Worm (Caenorhabditis elegans) whole organism, early embryonic: ENCODE measurements around the gene duo-1.

ENCODE experiments used
- B0310.2 ChIP-seq: sonication (generic microtip); optimal IDR thresholded peaks from 2 replicates; lab custom pipeline; 2016; ENCODE audit warnings: mild to moderate bottlenecking, missing genetic modification characterization, missing compliant biosample characterization
- aly-1 ChIP-seq: sonication (generic microtip); optimal IDR thresholded peaks from 2 replicates; lab custom pipeline; 2016; ENCODE audit warnings: missing genetic modification characterization, missing compliant biosample characterization
- ama-1 ChIP-seq: fragments of 150-350 bp; optimal IDR thresholded peaks from 2 replicates; lab custom pipeline; 2014
- ceh-36 ChIP-seq: sonication (generic microtip); optimal IDR thresholded peaks from 2 replicates; lab custom pipeline; 2016; ENCODE audit warnings: missing genetic modification characterization, inconsistent platforms, missing compliant biosample characterization
- ets-7 ChIP-seq: sonication (generic microtip); optimal IDR thresholded peaks from 2 replicates; lab custom pipeline; 2016; ENCODE audit warnings: missing genotype, missing genetic modification characterization, missing compliant biosample characterization
- hnd-1 ChIP-seq: sonication (generic microtip); optimal IDR thresholded peaks from 2 replicates; lab custom pipeline; 2016; ENCODE audit warnings: missing genetic modification characterization, missing compliant biosample characterization
- scrt-1 ChIP-seq: fragments of 200-800 bp; sonication (Bioruptor generic); IDR thresholded peaks from 2 replicates; pipeline ENCODE4 v1.3.6; 2022; ENCODE audit warnings: missing genetic modification characterization, missing compliant biosample characterization

ce11 chrV:11570169-11570651 lies 15.8 kb downstream of the duo-1 start, which contains the start of the genes nhr-101 and pms-2:
- no peak for TF ChIP-seq B0310.2
- TF ChIP-seq hnd-1 (tag; lab: Kevin White, UChicago) = no peak
- TF ChIP-seq ama-1 = no peak
- no peak for TF ChIP-seq aly-1
- no peak for TF ChIP-seq ceh-36 (tag; lab: Kevin White, UChicago)
- no peak for TF ChIP-seq scrt-1
- TF ChIP-seq ets-7 (tag; lab: Kevin White, UChicago) = no peak
